Worm (Caenorhabditis elegans) whole organism, late embryonic: ENCODE data around the gene clec-227.

Experiments used
- K02D7.2 ChIP-seq: sonication (generic microtip); optimal IDR thresholded peaks from 2 replicates; lab custom pipeline; 2017; ENCODE audit warnings: mild to moderate bottlenecking, missing genetic modification characterization, missing compliant biosample characterization
- K09A11.1 ChIP-seq: sonication (generic microtip); optimal IDR thresholded peaks from 2 replicates; lab custom pipeline; 2017; ENCODE audit warnings: antibody characterized with exemption, mild to moderate bottlenecking, missing genetic modification characterization, missing compliant biosample characterization; ENCODE audit not compliant: insufficient read depth
- T23F11.4 ChIP-seq: fragments of 200-800 bp; sonication (Bioruptor generic); optimal IDR thresholded peaks from 2 replicates; lab custom pipeline; 2018; ENCODE audit warnings: mild to moderate bottlenecking, missing genetic modification characterization, missing compliant biosample characterization
- Y22D7AL.16 ChIP-seq: sonication (generic microtip); optimal IDR thresholded peaks from 2 replicates; lab custom pipeline; 2016; ENCODE audit warnings: missing genetic modification characterization, missing compliant biosample characterization
- ama-1 ChIP-seq: fragments of 150-350 bp; optimal IDR thresholded peaks from 2 replicates; lab custom pipeline; 2014
- ceh-14 ChIP-seq: sonication (generic microtip); optimal IDR thresholded peaks from 2 replicates; lab custom pipeline; 2016; ENCODE audit warnings: missing genotype, missing genetic modification characterization, missing compliant biosample characterization
- ceh-18 ChIP-seq: sonication (generic microtip); optimal IDR thresholded peaks from 2 replicates; lab custom pipeline; 2016; ENCODE audit warnings: missing genetic modification characterization, missing compliant biosample characterization
- ceh-24 ChIP-seq: sonication (generic microtip); optimal IDR thresholded peaks from 2 replicates; lab custom pipeline; 2016; ENCODE audit warnings: mild to moderate bottlenecking, missing genetic modification characterization, missing compliant biosample characterization
- ceh-31 ChIP-seq: sonication (generic microtip); optimal IDR thresholded peaks from 2 replicates; lab custom pipeline; 2016; ENCODE audit warnings: missing genetic modification characterization, missing compliant biosample characterization
- ceh-6 ChIP-seq: fragments of 200-800 bp; sonication (Bioruptor generic); optimal IDR thresholded peaks from 2 replicates; lab custom pipeline; 2018; ENCODE audit warnings: mild to moderate bottlenecking, missing genetic modification characterization, missing compliant biosample characterization
- che-1 ChIP-seq: sonication (generic microtip); optimal IDR thresholded peaks from 2 replicates; lab custom pipeline; 2016; ENCODE audit warnings: mild to moderate bottlenecking, missing genetic modification characterization, missing compliant biosample characterization
- dmd-4 ChIP-seq: sonication (generic microtip); optimal IDR thresholded peaks from 2 replicates; lab custom pipeline; 2016; ENCODE audit warnings: borderline replicate concordance, missing genetic modification characterization, missing compliant biosample characterization
- elt-4 ChIP-seq: sonication (generic microtip); optimal IDR thresholded peaks from 2 replicates; lab custom pipeline; 2016; ENCODE audit warnings: missing genetic modification characterization, missing compliant biosample characterization
- fkh-6 ChIP-seq: sonication (generic microtip); optimal IDR thresholded peaks from 2 replicates; lab custom pipeline; 2016; ENCODE audit warnings: missing genetic modification characterization, missing compliant biosample characterization
- hlh-13 ChIP-seq: fragments of 200-800 bp; sonication (Bioruptor generic); optimal IDR thresholded peaks from 2 replicates; lab custom pipeline; 2018; ENCODE audit warnings: mild to moderate bottlenecking, missing genetic modification characterization, missing compliant biosample characterization
- hlh-15 ChIP-seq: sonication (generic microtip); optimal IDR thresholded peaks from 2 replicates; lab custom pipeline; 2016; ENCODE audit warnings: missing genetic modification characterization, missing compliant biosample characterization
- hlh-30 ChIP-seq: sonication (generic microtip); optimal IDR thresholded peaks from 2 replicates; lab custom pipeline; 2017; ENCODE audit warnings: antibody characterized with exemption, missing genetic modification characterization, missing compliant biosample characterization; ENCODE audit not compliant: insufficient read depth
- hlh-6 ChIP-seq: sonication (generic microtip); optimal IDR thresholded peaks from 2 replicates; lab custom pipeline; 2016; ENCODE audit warnings: missing genotype, missing genetic modification characterization, missing compliant biosample characterization
- lim-6 ChIP-seq: sonication (generic microtip); optimal IDR thresholded peaks from 2 replicates; lab custom pipeline; 2016; ENCODE audit warnings: missing genetic modification characterization, missing compliant biosample characterization
- madf-2 ChIP-seq: sonication (generic microtip); optimal IDR thresholded peaks from 2 replicates; lab custom pipeline; 2017; ENCODE audit warnings: missing genetic modification characterization, missing compliant biosample characterization
- nfya-1 ChIP-seq: sonication (generic microtip); optimal IDR thresholded peaks from 2 replicates; lab custom pipeline; 2017; ENCODE audit warnings: missing genetic modification characterization, mild to moderate bottlenecking, missing compliant biosample characterization, antibody characterized with exemption, moderate library complexity
- nhr-11 ChIP-seq: fragments of 150-350 bp; optimal IDR thresholded peaks from 2 replicates; lab custom pipeline; 2014; ENCODE audit warnings: missing biosample characterization, missing genetic modification characterization
- nhr-232 ChIP-seq: sonication (generic microtip); optimal IDR thresholded peaks from 2 replicates; lab custom pipeline; 2016; ENCODE audit warnings: missing genetic modification characterization, missing compliant biosample characterization
- npax-4 ChIP-seq: sonication (generic microtip); optimal IDR thresholded peaks from 2 replicates; lab custom pipeline; 2016; ENCODE audit warnings: missing genetic modification characterization, missing compliant biosample characterization
- odd-2 ChIP-seq: sonication (generic microtip); optimal IDR thresholded peaks from 2 replicates; lab custom pipeline; 2017; ENCODE audit warnings: antibody characterized with exemption, mild to moderate bottlenecking, missing genetic modification characterization, missing compliant biosample characterization
- pag-3 ChIP-seq: sonication (generic microtip); optimal IDR thresholded peaks from 2 replicates; lab custom pipeline; 2016; ENCODE audit warnings: missing compliant biosample characterization, missing genetic modification characterization, borderline replicate concordance
- pha-4 ChIP-seq: fragments of 150-350 bp; optimal IDR thresholded peaks from 2 replicates; lab custom pipeline; 2018; ENCODE audit warnings: missing biosample characterization, missing genetic modification reagents, missing genetic modification characterization
- pqm-1 ChIP-seq: sonication (generic microtip); optimal IDR thresholded peaks from 2 replicates; lab custom pipeline; 2016; ENCODE audit warnings: missing genetic modification characterization, missing compliant biosample characterization
- pros-1 ChIP-seq: fragments of 150-350 bp; optimal IDR thresholded peaks from 2 replicates; lab custom pipeline; 2014; ENCODE audit warnings: missing biosample characterization, missing genetic modification reagents, missing genetic modification characterization
- rnt-1 ChIP-seq: sonication (generic microtip); optimal IDR thresholded peaks from 2 replicates; lab custom pipeline; 2016; ENCODE audit warnings: missing genetic modification characterization, missing compliant biosample characterization
- sox-2 ChIP-seq: fragments of 200-800 bp; sonication (Bioruptor generic); IDR thresholded peaks from 2 replicates; pipeline ENCODE4 v1.3.6; 2022; ENCODE audit warnings: missing genetic modification reagents, missing genetic modification characterization, missing compliant biosample characterization
- sox-4 ChIP-seq: sonication (generic microtip); optimal IDR thresholded peaks from 2 replicates; lab custom pipeline; 2017; ENCODE audit warnings: mild to moderate bottlenecking, missing genetic modification characterization, inconsistent platforms, missing compliant biosample characterization
- syd-9 ChIP-seq: sonication (generic microtip); optimal IDR thresholded peaks from 2 replicates; lab custom pipeline; 2016; ENCODE audit warnings: mild to moderate bottlenecking, missing genetic modification characterization, moderate library complexity, missing compliant biosample characterization
- tbx-2 ChIP-seq: sonication (generic microtip); optimal IDR thresholded peaks from 2 replicates; lab custom pipeline; 2016; ENCODE audit warnings: missing genetic modification characterization, missing compliant biosample characterization
- tbx-7 ChIP-seq: sonication (generic microtip); optimal IDR thresholded peaks from 2 replicates; lab custom pipeline; 2016; ENCODE audit warnings: missing genotype, missing genetic modification characterization, missing compliant biosample characterization
- unc-42 ChIP-seq: sonication (generic microtip); optimal IDR thresholded peaks from 2 replicates; lab custom pipeline; 2016; ENCODE audit warnings: missing genotype, missing genetic modification characterization, missing compliant biosample characterization

clec-227 gene

DNA sequence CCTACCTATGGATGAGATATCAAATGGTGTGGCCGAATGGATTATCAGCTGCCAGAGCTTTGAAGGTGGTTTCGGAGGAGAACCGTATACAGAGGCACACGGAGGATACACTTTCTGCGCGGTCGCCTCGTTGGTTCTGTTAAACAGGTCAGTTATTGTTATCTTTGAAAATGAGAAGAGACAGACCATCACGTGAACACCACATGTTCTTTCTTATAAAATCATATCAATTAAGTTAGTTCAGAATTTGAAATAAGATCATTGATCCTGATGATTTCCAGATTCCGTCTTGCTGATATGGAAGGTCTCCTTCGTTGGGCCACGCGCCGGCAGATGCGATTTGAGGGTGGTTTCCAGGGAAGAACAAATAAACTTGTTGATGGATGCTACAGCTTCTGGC, 23.7 kb upstream of the clec-227 start:
- TF ChIP-seq hlh-13 (GFP tag; lab: Kevin White, UChicago) (no peak), pqm-1 (tag; lab: Kevin White, UChicago) (no peak), pha-4 (tag; lab: Kevin White, UChicago) (no peak), nfya-1 (tag; lab: Kevin White, UChicago) (no peak), ceh-24 (tag; lab: Kevin White, UChicago) (no peak), rnt-1 (tag; lab: Kevin White, UChicago) (no peak), ceh-31 (no peak), lim-6 (tag; lab: Kevin White, UChicago) (no peak), tbx-7 (no peak), dmd-4 (no peak), pag-3 (tag; lab: Kevin White, UChicago) (no peak), ceh-14 (tag; lab: Kevin White, UChicago) (no peak), hlh-6 (tag; lab: Kevin White, UChicago) (no peak), fkh-6 (tag; lab: Kevin White, UChicago) (no peak), K02D7.2 (tag; lab: Kevin White, UChicago) (no peak), sox-2 (no peak), ceh-18 (tag; lab: Kevin White, UChicago) (no peak), K09A11.1 (tag; lab: Kevin White, UChicago) (no peak), ama-1 (lab: Kevin White, UChicago) (no peak)

DNA sequence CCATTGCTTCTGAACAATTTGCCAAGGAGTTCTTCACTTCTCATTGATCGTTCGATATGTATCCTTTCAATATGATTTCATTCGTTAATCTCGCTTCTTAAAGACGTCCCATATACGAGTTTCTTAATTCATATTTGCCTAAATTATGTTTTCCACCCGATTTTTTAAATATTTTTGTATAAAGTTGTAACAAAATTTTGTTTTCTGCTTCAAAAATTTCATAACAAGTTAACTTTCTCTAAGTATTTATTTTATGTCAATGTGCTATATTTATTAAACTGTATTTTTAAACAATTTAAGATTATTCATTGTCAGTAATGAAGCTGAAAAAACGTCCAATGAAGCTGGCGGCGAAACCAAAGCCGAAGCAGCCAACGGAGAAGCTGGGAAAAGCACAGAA, 22.9 kb upstream of the clec-227 start, which contains the start of gene F23B12.7:
Gene F23B12.7 (plus strand): TSS at position 301 of the 400 bp plus-strand sequence.
- TF ChIP-seq hlh-15, result no peak
- no peak for TF ChIP-seq pag-3 (tag; lab: Kevin White, UChicago)
- TF ChIP-seq nhr-11 (tag; lab: Kevin White, UChicago), result no peak
- no peak for TF ChIP-seq npax-4
- TF ChIP-seq elt-4 (tag; lab: Kevin White, UChicago), result no peak
- TF ChIP-seq pros-1 (tag; lab: Kevin White, UChicago), result no peak
- TF ChIP-seq T23F11.4 (GFP tag; lab: Kevin White, UChicago), result no peak
- no peak for TF ChIP-seq ceh-31
- no peak for TF ChIP-seq ceh-6 (GFP tag; lab: Kevin White, UChicago)

DNA sequence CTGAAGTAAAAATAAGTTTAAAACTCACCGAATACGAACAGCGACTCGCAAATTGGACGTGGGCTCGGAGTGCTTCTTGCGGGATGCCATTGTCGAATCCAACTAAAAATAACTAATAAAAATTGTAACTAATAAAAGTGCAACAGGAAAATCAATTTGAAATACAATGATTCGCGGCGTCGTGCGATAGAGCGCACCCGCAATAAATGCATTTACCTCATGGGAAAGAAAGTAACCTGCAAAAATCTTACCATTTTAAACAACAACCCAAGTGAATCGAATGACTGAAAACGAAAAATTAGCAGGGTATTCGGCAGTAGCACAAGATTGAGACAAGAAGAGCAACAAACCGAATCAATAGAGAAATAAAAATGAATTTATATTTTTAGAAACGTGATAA, 15.7 kb upstream of the clec-227 start, which contains the start of gene bmk-1:
Gene bmk-1 (minus strand): TSS at position 359 of the 400 bp plus-strand sequence.
- peak; percentile 48 for TF ChIP-seq unc-42 (tag; lab: Kevin White, UChicago)
- no peak for TF ChIP-seq hlh-13 (GFP tag; lab: Kevin White, UChicago)

DNA sequence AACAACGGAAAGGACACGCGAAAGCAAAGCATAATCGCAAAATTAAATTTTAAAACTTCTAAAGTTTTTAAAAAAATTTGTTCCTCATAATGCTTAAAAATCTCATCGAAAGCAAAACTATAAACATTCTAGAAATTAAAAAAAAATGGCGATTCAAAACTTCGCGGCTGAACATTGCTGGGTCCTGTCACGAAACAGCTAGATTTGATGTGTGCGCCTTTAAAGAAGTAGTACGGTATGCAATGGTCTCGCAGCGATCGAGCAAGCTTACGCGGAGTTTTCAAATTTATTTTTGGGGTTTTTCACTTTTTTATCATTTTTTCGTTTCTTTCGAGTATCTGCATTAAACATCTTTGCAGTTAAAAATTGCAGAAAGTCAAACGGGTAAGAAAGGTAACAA, 15.3 kb upstream of the clec-227 start, which contains the start of gene coh-3:
Gene coh-3 (plus strand): TSS at position 353 of the 400 bp plus-strand sequence.
- TF ChIP-seq pag-3 (tag; lab: Kevin White, UChicago) (no peak), ama-1 (lab: Kevin White, UChicago) (no peak), pqm-1 (tag; lab: Kevin White, UChicago) (no peak), Y22D7AL.16 (tag; lab: Kevin White, UChicago) (no peak), nhr-232 (tag; lab: Kevin White, UChicago) (no peak), syd-9 (tag; lab: Kevin White, UChicago) (no peak), elt-4 (tag; lab: Kevin White, UChicago) (no peak), che-1 (tag; lab: Kevin White, UChicago) (no peak), ceh-18 (tag; lab: Kevin White, UChicago) (no peak), hlh-30 (no peak), ceh-6 (GFP tag; lab: Kevin White, UChicago) (no peak), madf-2 (tag; lab: Kevin White, UChicago) (no peak)

DNA sequence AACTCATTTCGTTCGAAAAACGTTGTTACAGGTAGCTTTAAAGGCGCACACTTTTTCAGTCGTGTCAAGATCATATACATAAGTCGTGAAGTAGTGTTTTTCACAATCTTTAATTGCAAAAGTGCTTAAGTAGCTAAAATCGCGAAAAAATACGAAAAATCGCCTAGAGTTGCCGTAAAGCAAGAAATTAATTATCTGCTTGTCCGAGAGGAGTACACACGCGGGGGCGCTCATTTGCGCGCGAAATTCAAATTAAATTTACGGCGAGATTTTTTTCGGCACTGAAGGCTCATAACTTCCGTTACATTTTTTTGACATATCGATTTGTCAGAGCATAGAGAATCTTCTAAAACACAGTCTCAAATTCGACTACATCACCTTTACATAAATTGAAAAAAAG, 12.2 kb upstream of the clec-227 start:
- TF ChIP-seq odd-2, result no peak
- no peak for TF ChIP-seq sox-4 (tag; lab: Kevin White, UChicago)
- no peak for TF ChIP-seq K02D7.2 (tag; lab: Kevin White, UChicago)
- no peak for TF ChIP-seq hlh-30
- TF ChIP-seq tbx-2 (tag; lab: Kevin White, UChicago), result no peak
